Fruit fly (Drosophila melanogaster): ENCODE data around the gene Alp13.

Gene Alp13

DNA sequence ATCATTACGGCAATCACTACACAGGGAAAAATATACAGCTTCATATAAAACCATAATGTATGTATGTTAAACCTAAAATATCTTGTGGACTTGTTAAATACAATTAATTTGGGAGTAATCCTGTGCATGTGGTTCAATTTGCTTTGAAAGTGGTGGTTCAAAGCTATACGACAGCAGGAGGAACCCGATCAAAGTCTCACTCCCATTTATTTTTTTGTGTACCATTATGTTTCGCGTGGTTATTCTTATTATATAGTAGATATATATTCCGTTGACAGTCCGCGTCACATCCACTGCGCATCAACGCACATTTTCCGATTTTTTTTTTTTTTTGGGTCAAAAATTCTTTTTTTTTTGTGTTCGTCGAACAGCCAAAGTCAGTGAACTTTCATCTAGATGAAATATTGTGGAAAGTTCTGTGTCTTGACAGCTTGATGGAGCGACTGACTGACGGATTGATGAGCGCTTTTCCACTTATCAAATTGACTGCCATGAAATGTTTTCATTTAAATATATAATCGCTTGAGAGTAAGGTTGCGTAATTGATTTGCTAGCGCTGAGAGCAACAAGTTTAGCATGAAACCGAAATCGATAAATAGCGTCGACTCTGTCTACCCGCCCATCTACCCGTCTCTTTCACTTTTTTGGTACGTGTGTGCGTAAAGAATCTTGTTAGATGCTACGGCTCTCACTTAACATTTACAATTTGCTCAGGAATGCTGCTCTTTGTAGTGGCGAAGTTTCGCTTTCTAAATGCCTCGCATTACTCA, 42.0 kb downstream of the Alp13 start:
- TF ChIP-seq CG32121 (GFP tag; IDR thresholded peaks at IDR 0.05) (no peak), CG15710 (tag; optimal IDR thresholded peaks at IDR 0.05) (no peak)

dm6 chr3R:10031480-10031879, 43.7 kb downstream of the Alp13 start:
- TF ChIP-seq fd96Ca (GFP tag; IDR thresholded peaks at IDR 0.05) = no peak

DNA sequence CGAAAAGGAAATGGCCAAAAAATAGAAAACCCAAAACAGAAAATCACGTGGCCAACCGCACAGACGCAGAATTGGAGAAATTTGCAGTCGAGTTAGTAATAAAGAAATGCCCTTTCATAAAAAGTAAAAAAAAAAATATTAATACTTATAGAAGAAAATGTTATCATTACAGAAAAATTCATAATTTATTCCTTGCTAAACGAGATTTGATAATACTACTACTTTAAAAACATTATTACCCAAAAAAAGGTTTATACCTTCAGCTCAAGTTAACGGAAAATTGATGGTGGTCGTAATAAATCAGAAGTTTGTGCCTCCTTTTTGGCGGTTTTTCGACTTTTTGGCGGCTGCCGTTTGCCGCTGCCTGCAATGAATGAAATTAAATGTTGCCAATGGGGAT, 46.8 kb downstream of the Alp13 start:
- TF ChIP-seq Pif1A (GFP tag; optimal IDR thresholded peaks at IDR 0.05) = no peak
- no peak for TF ChIP-seq CG15710 (tag; optimal IDR thresholded peaks at IDR 0.05)
- no peak for TF ChIP-seq CG17806 (tag; optimal IDR thresholded peaks at IDR 0.05)
- TF ChIP-seq CG14655 (GFP tag; optimal IDR thresholded peaks at IDR 0.05) = peak; percentile 48
- TF ChIP-seq CG9948 (tag; optimal IDR thresholded peaks at IDR 0.05) = no peak

dm6 chr3R:10025050-10025449, 50.1 kb downstream of the Alp13 start, which contains the start of gene CG31407:
Gene CG31407, minus strand, starts transcription at chr3R:10025150.
- TF ChIP-seq CG14655 (GFP tag; optimal IDR thresholded peaks at IDR 0.05) = no peak
- TF ChIP-seq CG8301 (tag; optimal IDR thresholded peaks at IDR 0.05) = no peak
- no peak for TF ChIP-seq CG15710 (tag; optimal IDR thresholded peaks at IDR 0.05)
- TF ChIP-seq Snoo (tag; optimal IDR thresholded peaks at IDR 0.05) = no peak
- no peak for TF ChIP-seq CG8159 (tag; optimal IDR thresholded peaks at IDR 0.05)
- no peak for TF ChIP-seq Pif1B (GFP tag; optimal IDR thresholded peaks at IDR 0.05)
- TF ChIP-seq CG12605 (GFP tag; IDR thresholded peaks at IDR 0.05) = no peak
- no peak for TF ChIP-seq CG4496 (GFP tag; IDR thresholded peaks at IDR 0.05)
- TF ChIP-seq gl (tag; optimal IDR thresholded peaks at IDR 0.05) = no peak

- TF ChIP-seq Pif1A (GFP tag; optimal IDR thresholded peaks at IDR 0.05) (no peak), fd96Ca (GFP tag; IDR thresholded peaks at IDR 0.05) (0 out of 3 replicates have a peak, but pooled peaks have one; percentile 24)
These were observed 51.0 kb downstream of the Alp13 start for dm6 chr3R:10024032-10024712.

Measured in whole organism, pupa.